Worm (Caenorhabditis elegans) whole organism, early embryonic: ENCODE results near the gene F35E8.2.
"Not testable (repeated sequence)": the region's sequence is repeated elsewhere in the genome, so short reads cannot be mapped to it uniquely, and the experiment has no call there.

Experiments
- B0310.2 ChIP-seq: sonication (generic microtip); optimal IDR thresholded peaks from 2 replicates; lab custom pipeline; 2016; ENCODE audit warnings: mild to moderate bottlenecking, missing genetic modification characterization, missing compliant biosample characterization
- F13C5.2 ChIP-seq: sonication (generic microtip); optimal IDR thresholded peaks from 2 replicates; lab custom pipeline; 2017; ENCODE audit warnings: mild to moderate bottlenecking, missing genetic modification characterization, inconsistent platforms, missing compliant biosample characterization
- aly-1 ChIP-seq: sonication (generic microtip); optimal IDR thresholded peaks from 2 replicates; lab custom pipeline; 2016; ENCODE audit warnings: missing genetic modification characterization, missing compliant biosample characterization
- ama-1 ChIP-seq: fragments of 150-350 bp; optimal IDR thresholded peaks from 2 replicates; lab custom pipeline; 2014
- ceh-13 ChIP-seq: fragments of 200-800 bp; sonication (Bioruptor generic); optimal IDR thresholded peaks from 2 replicates; lab custom pipeline; 2018; ENCODE audit warnings: mild to moderate bottlenecking, missing genetic modification characterization, missing compliant biosample characterization
- ceh-36 ChIP-seq: sonication (generic microtip); optimal IDR thresholded peaks from 2 replicates; lab custom pipeline; 2016; ENCODE audit warnings: missing genetic modification characterization, inconsistent platforms, missing compliant biosample characterization
- ets-7 ChIP-seq: sonication (generic microtip); optimal IDR thresholded peaks from 2 replicates; lab custom pipeline; 2016; ENCODE audit warnings: missing genotype, missing genetic modification characterization, missing compliant biosample characterization
- flt-1 ChIP-seq: fragments of 200-800 bp; sonication (Bioruptor generic); IDR thresholded peaks from 2 replicates; pipeline ENCODE4 v1.3.6; 2022; ENCODE audit warnings: missing genetic modification characterization, missing compliant biosample characterization
- hmbx-1 ChIP-seq: sonication (generic microtip); optimal IDR thresholded peaks from 2 replicates; lab custom pipeline; 2016; ENCODE audit warnings: mild to moderate bottlenecking, missing genetic modification characterization, missing compliant biosample characterization
- hmg-4 ChIP-seq: fragments of 200-800 bp; sonication (Bioruptor generic); optimal IDR thresholded peaks from 2 replicates; lab custom pipeline; 2018; ENCODE audit warnings: mild to moderate bottlenecking, missing genetic modification characterization, missing compliant biosample characterization
- hnd-1 ChIP-seq: sonication (generic microtip); optimal IDR thresholded peaks from 2 replicates; lab custom pipeline; 2016; ENCODE audit warnings: missing genetic modification characterization, missing compliant biosample characterization
- pes-1 ChIP-seq: fragments of 200-800 bp; sonication (Bioruptor generic); IDR thresholded peaks from 2 replicates; pipeline ENCODE4 v1.3.6; 2022; ENCODE audit warnings: missing genetic modification reagents, missing genetic modification characterization, missing compliant biosample characterization
- scrt-1 ChIP-seq: fragments of 200-800 bp; sonication (Bioruptor generic); IDR thresholded peaks from 2 replicates; pipeline ENCODE4 v1.3.6; 2022; ENCODE audit warnings: missing genetic modification characterization, missing compliant biosample characterization
- sea-1 ChIP-seq: fragments of 200-800 bp; sonication (Bioruptor generic); conservative IDR thresholded peaks from 2 replicates; pipeline ENCODE4 v1.3.6; 2022; ENCODE audit warnings: missing genetic modification characterization, missing compliant biosample characterization
- tbx-11 ChIP-seq: fragments of 200-800 bp; sonication (Bioruptor generic); IDR thresholded peaks from 2 replicates; pipeline ENCODE4 v1.3.6; 2022; ENCODE audit warnings: missing genetic modification characterization, missing compliant biosample characterization
- tbx-37 ChIP-seq: fragments of 200-800 bp; sonication (Bioruptor generic); conservative IDR thresholded peaks from 2 replicates; pipeline ENCODE4 v1.3.6; 2022; ENCODE audit warnings: missing genetic modification reagents, missing genetic modification characterization, missing compliant biosample characterization
- tra-4 ChIP-seq: sonication (generic microtip); optimal IDR thresholded peaks from 2 replicates; lab custom pipeline; 2017; ENCODE audit warnings: missing genetic modification characterization, missing compliant biosample characterization

The F35E8.2 gene

DNA sequence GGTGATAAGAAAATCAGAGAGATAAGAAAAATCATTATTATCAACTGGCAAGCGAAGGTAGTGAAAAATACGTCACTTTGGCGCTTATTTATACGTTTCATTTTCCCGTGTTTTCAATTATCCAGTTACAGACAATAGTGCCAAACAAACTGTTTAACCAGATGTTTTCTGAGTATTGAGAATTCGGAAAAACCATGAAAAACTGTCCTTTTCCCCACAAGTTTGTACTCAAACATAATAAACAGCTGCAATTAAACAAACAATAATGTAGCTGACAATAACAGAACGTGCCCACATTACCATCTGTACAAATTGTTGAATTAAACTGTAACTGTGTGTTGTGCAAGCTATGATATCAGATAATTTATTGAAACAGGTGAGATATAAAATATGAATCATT lies at the start of gene F35E8.2, which contains the start of gene F35E8.1:
Gene F35E8.2, plus strand, starts transcription at position 132 of the 400 bp plus-strand sequence.
Gene F35E8.1, minus strand, starts transcription at position 101 of the 400 bp plus-strand sequence.
- TF ChIP-seq F13C5.2 (tag; lab: Kevin White, UChicago); tbx-11 (GFP tag; lab: Robert Waterston, UW); ceh-13 (GFP tag; lab: Kevin White, UChicago): not testable (repeated sequence)

DNA sequence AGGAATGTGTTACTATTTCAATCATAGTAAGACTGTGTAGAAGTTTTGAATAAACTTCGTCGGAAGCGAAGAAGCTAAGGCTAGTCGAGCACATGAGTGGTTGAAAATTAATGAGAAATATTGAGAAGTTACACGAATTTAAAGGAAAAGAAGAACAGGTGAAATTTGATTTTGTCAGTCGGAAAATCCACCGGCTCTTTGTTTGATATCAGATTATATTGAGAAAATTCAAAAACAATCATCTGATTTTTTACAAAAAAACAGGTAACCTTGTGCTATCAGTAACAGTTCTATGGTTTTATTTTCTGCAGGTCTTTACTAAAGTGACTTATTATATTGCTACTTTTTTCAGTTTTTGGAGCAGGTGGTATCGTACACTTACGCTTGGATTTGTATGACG lies 47.2 kb upstream of the F35E8.2 start, which contains the start of gene srh-148:
Gene srh-148, minus strand, starts transcription at position 101 of the 400 bp plus-strand sequence.
- no peak for TF ChIP-seq ama-1 (lab: Kevin White, UChicago)
- no peak for TF ChIP-seq pes-1 (GFP tag; lab: Robert Waterston, UW)
- TF ChIP-seq hnd-1 = no peak
- TF ChIP-seq tbx-11 (GFP tag; lab: Robert Waterston, UW) = no peak
- no peak for TF ChIP-seq tbx-37 (GFP tag; lab: Robert Waterston, UW)
- no peak for TF ChIP-seq scrt-1 (GFP tag; lab: Robert Waterston, UW)
- no peak for TF ChIP-seq hmbx-1 (tag; lab: Kevin White, UChicago)
- TF ChIP-seq ets-7 (tag; lab: Kevin White, UChicago) = no peak
- TF ChIP-seq flt-1 = no peak
- TF ChIP-seq aly-1 = no peak
- TF ChIP-seq ceh-13 (GFP tag; lab: Kevin White, UChicago) = no peak
- no peak for TF ChIP-seq ceh-36 (tag; lab: Kevin White, UChicago)
- TF ChIP-seq F13C5.2 (tag; lab: Kevin White, UChicago) = no peak
- TF ChIP-seq sea-1 (GFP tag; lab: Robert Waterston, UW) = no peak
- no peak for TF ChIP-seq hmg-4
- TF ChIP-seq B0310.2 (tag; lab: Kevin White, UChicago) = no peak
- no peak for TF ChIP-seq tra-4 (tag; lab: Kevin White, UChicago)

DNA sequence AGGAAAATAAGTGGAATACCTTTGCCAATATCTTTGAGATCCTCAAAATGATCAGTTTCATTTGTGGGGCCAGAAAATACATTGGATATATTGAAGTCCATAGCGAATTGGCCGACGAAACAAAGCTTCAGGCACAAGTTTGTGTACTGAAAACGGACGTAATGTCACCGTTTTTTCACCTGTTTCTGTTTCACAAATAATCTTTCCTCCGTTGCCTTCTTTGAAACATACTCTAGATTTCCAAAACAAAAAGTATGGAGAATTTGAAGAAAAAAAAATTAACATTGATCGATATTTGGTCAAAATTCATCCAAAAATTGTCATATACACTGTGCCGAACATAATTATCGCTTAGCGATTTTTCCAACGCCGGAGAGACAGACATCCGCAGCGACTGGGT lies 42.9 kb upstream of the F35E8.2 start, which contains the start of gene srz-12:
Gene srz-12, minus strand, starts transcription at position 101 of the 400 bp plus-strand sequence.
- TF ChIP-seq flt-1 = no peak
- no peak for TF ChIP-seq hnd-1
- no peak for TF ChIP-seq tra-4 (tag; lab: Kevin White, UChicago)

DNA sequence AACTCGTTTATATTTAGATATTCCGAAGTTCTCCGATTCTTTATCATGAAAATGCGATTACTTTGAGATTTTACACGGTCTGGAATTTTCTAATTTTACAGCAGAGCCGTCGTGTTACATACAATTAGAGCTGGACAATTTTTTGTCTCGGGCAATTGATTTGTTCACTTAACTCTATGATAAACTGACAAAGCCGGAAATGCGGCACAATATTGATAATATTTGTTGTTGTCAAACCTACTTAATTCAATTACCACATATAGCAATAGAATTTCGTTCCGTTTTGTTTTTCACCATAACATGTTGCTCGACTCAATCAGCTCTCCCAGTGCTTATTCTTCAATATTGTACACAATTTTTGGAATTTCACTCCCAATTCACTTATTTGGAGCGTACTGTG lies 42.4 kb upstream of the F35E8.2 start, which contains the start of gene srh-299:
Gene srh-299, plus strand, starts transcription at position 301 of the 400 bp plus-strand sequence.
- no peak for TF ChIP-seq ceh-36 (tag; lab: Kevin White, UChicago)
- TF ChIP-seq hmbx-1 (tag; lab: Kevin White, UChicago) = no peak
- TF ChIP-seq ama-1 (lab: Kevin White, UChicago) = no peak
- no peak for TF ChIP-seq tbx-37 (GFP tag; lab: Robert Waterston, UW)
- no peak for TF ChIP-seq hmg-4
- no peak for TF ChIP-seq hnd-1

DNA sequence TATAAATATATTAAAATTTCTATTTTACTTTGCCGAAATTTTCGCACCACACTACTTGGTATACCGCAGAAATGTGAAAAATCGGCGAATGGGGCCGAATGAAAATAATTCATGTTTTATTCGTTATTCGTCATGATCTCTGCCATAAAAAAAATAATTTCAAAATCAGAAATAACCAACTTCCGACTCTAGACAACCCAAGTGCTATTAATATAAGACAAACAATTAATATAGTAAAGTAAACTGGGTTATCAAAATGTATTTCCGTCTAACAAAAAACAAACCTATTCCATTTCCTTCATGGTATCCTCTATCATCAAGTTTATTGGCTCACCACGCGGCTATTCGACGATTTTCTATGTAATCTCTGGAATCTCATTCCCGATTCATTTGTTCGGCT lies 39.6 kb upstream of the F35E8.2 start, which contains the start of gene srh-293:
Gene srh-293, plus strand, starts transcription at position 301 of the 400 bp plus-strand sequence.
- no peak for TF ChIP-seq tbx-11 (GFP tag; lab: Robert Waterston, UW)
- no peak for TF ChIP-seq hmbx-1 (tag; lab: Kevin White, UChicago)
- no peak for TF ChIP-seq hmg-4
- TF ChIP-seq aly-1 = no peak
- TF ChIP-seq pes-1 (GFP tag; lab: Robert Waterston, UW) = no peak
- TF ChIP-seq B0310.2 (tag; lab: Kevin White, UChicago) = no peak
- no peak for TF ChIP-seq ets-7 (tag; lab: Kevin White, UChicago)
- no peak for TF ChIP-seq scrt-1 (GFP tag; lab: Robert Waterston, UW)
- TF ChIP-seq flt-1 = no peak

DNA sequence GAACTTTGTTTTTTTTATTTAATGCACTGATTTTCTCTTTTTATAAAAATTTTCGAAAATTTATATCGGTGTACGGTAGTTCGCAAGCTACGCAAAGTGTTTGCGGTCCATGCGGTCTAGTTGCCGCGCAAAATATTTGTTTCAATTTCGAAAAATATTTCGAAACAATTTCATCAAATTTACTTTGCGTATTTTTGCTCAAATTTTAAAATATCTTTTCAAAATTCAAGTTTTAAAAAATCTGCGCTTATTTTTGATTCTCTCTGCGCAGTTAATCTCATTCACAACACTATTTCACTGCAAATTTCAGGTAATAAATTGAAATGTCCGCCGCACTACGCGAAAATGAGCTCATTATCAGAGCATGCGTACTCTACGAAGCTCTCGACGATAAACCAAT lies 38.1 kb upstream of the F35E8.2 start, which contains the start of gene fbxa-197:
Gene fbxa-197, plus strand, starts transcription at position 301 of the 400 bp plus-strand sequence.
- TF ChIP-seq pes-1 (GFP tag; lab: Robert Waterston, UW) (no peak), tbx-37 (GFP tag; lab: Robert Waterston, UW) (no peak), ama-1 (lab: Kevin White, UChicago) (no peak), tra-4 (tag; lab: Kevin White, UChicago) (no peak), tbx-11 (GFP tag; lab: Robert Waterston, UW) (no peak), F13C5.2 (tag; lab: Kevin White, UChicago) (no peak), ets-7 (tag; lab: Kevin White, UChicago) (no peak)

DNA sequence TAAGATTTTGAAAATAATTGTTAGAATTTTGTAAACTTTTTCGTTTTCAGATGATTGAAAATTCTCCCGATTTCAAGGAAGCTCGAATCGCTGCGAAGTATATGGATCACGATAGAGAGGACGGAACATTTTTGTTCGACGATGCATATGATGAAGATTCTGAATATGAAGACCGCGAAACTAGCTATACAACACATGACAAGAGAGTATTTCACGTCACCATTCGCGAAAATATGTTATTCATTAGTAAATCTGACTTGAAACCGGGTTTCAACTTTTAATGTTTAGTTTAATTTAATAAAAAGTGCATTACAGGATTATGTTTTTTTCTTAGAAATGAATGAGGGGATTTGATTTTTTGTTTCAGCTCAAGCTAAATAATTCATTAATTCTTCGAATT lies 35.1 kb upstream of the F35E8.2 start, which contains the start of gene str-57:
Gene str-57, plus strand, starts transcription at position 301 of the 400 bp plus-strand sequence.
- TF ChIP-seq pes-1 (GFP tag; lab: Robert Waterston, UW) (no peak), ceh-36 (tag; lab: Kevin White, UChicago) (no peak), tbx-11 (GFP tag; lab: Robert Waterston, UW) (no peak), ceh-13 (GFP tag; lab: Kevin White, UChicago) (no peak), scrt-1 (GFP tag; lab: Robert Waterston, UW) (no peak), F13C5.2 (tag; lab: Kevin White, UChicago) (no peak), tra-4 (tag; lab: Kevin White, UChicago) (no peak), B0310.2 (tag; lab: Kevin White, UChicago) (no peak), aly-1 (no peak), hnd-1 (no peak), tbx-37 (GFP tag; lab: Robert Waterston, UW) (no peak), hmg-4 (no peak), sea-1 (GFP tag; lab: Robert Waterston, UW) (no peak), flt-1 (no peak), ets-7 (tag; lab: Kevin White, UChicago) (no peak), hmbx-1 (tag; lab: Kevin White, UChicago) (no peak), ama-1 (lab: Kevin White, UChicago) (no peak)

DNA sequence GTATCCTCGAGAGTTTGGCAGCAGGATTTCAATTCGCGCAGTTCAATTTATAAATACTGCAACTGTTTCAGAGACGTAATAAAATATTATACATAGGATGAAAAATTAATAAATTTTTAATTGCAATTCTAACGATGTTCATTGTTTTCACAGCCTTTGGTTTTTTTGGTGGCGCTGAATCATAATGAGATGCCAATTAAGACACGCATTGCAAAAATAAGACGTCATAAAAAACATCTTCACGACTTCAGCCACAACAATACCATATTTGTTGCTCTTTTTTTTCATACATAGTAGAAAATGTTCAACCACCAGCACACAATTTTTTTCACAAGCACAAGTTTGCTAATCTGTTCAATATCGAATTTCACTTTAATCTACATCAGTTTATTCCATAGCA lies 33.2 kb upstream of the F35E8.2 start, which contains the start of gene str-56:
Gene str-56, plus strand, starts transcription at position 301 of the 400 bp plus-strand sequence.
- no peak for TF ChIP-seq aly-1
- TF ChIP-seq flt-1 = no peak
- TF ChIP-seq tra-4 (tag; lab: Kevin White, UChicago) = no peak
- no peak for TF ChIP-seq F13C5.2 (tag; lab: Kevin White, UChicago)
- no peak for TF ChIP-seq hnd-1
- TF ChIP-seq ceh-13 (GFP tag; lab: Kevin White, UChicago) = no peak
- no peak for TF ChIP-seq ets-7 (tag; lab: Kevin White, UChicago)
- TF ChIP-seq sea-1 (GFP tag; lab: Robert Waterston, UW) = no peak
- no peak for TF ChIP-seq hmbx-1 (tag; lab: Kevin White, UChicago)
- no peak for TF ChIP-seq hmg-4
- TF ChIP-seq scrt-1 (GFP tag; lab: Robert Waterston, UW) = no peak
- TF ChIP-seq pes-1 (GFP tag; lab: Robert Waterston, UW) = no peak
- TF ChIP-seq ama-1 (lab: Kevin White, UChicago) = no peak
- no peak for TF ChIP-seq tbx-11 (GFP tag; lab: Robert Waterston, UW)
- TF ChIP-seq tbx-37 (GFP tag; lab: Robert Waterston, UW) = no peak
- TF ChIP-seq B0310.2 (tag; lab: Kevin White, UChicago) = no peak
- no peak for TF ChIP-seq ceh-36 (tag; lab: Kevin White, UChicago)
